Worm (Caenorhabditis elegans) whole organism, dauer: ENCODE data around the gene F58H1.8.

Experiments
- unc-62 ChIP-seq: sonication (generic microtip); optimal IDR thresholded peaks from 2 replicates; lab custom pipeline; 2017; ENCODE audit warnings: missing biosample characterization, missing genetic modification reagents, missing genetic modification characterization

The F58H1.8 gene

DNA sequence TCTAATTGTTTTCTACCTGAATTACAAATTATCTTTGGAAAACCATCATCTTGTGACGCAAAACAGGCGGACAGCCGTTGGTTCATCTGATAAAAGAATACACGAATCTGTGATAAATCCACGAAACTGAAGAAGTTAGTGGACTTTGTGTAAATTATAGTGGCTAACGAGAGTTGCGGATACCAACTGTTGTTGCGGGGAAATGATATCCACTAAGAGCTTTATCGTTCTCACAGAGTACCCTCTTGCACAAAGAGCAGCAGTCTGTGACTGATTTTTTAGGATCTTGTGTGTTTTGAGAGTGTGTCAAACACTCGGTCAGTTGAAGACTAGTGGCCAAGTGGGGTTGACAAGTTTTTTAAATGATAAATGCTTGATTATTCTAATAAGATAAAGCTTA lies 15.3 kb upstream of the F58H1.8 start:
- TF ChIP-seq unc-62: no peak

DNA sequence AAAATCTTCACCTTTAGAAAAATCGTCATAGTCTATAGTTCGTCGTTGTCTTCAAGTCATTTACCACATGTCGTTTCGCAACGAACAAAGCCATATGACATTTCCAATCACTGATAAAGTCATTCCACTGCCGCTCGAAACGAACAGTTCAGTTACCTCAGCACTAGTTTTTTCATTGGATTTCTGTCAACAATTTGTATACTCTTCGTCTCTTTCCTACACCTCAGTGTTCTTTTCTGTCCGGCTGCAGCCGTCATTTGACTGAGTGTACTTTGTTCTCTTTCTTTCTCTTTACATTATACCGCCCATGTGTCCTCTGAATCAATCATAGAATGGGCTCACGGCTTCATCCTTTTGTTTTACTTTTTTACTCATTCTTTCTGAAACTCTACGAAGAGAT lies 13.7 kb upstream of the F58H1.8 start:
- TF ChIP-seq unc-62: no peak

DNA sequence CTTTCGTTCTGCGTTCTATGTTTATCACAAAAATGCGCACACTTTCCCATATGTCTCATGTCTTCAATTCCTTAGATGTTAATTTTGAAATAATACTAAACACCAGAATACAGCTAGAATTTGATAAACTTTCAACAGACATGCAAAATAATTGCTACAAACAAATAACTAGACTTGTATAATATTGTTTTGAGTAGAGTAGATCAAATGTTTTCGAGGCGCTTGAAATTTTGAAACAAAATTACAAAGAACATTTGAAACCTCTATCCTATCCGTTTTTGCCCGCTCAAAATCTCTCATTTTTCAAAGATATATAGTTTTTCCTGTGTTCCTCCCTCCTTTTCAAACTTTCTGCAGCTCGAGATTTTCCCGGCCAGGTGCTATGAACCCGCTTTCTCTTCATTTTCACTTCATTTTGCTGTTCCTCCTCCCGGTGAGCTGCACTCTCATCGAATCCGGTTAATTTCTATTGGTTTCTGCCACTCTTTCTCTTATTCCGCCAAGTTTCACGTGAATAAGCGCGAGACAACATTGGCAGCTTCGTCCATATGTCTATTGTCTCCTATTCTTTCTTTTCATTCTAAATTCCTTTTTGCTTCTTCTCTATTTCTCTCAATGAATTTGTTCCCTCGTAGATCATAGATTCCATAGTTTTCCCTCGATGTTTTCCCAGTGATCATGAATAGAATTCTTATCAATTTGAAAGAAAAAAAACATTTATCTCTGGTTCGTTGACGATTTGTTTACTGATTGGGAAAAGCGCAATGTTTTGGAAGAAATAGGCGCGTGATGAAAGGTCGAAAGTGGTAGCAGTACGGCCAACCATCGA lies 13.0 kb upstream of the F58H1.8 start:
- no peak for TF ChIP-seq unc-62

DNA sequence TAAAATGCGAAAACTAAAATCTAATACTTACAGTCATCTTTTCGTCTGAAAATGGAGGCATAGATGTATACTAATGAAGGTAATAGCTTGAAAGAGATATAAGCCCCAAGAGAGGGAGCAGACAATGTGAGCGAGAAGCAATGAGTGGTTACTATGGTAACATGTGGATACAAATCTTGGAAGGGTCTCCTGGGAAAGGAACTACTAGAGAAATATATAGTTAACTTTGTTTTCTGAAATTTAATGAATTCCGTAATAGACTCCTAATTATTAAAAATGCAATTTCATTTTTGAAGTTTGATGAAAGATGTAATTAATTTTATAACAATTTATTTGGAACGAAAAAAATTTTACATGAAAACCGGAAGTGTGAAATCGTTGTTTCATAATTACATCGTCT lies 7.6 kb upstream of the F58H1.8 start, which contains the start of gene osm-6:
osm-6 (minus strand) TSS at position 101 of the 400 bp plus-strand sequence.
- TF ChIP-seq unc-62: no peak

DNA sequence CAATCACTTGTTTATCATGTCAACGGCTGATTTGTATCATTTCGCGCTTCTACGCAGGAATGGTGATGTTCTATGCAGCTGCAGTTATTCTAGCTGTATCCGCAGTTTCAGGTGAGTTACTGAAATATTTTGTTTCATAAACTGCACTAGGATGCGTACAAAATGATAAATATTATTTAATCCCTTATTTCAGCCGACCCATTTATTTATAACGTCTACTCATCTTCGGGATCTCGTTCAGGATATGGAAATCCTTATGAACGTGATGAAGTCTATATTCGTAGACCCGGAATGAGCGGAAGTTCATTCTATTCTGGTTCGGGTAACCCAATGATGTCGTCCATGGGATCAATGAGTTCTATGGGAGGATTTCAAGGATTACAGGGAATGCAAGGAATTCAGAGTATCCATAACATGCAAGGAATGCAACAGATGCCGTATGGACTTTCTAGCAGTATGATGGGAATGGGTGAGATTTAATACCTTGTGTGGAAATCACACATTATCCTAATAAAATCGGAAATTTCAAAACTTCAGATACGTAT lies 5.8 kb upstream of the F58H1.8 start, which contains the start of gene F58H1.2:
F58H1.2 (plus strand) TSS at position 51 of the 545 bp plus-strand sequence.
- no peak for TF ChIP-seq unc-62

DNA sequence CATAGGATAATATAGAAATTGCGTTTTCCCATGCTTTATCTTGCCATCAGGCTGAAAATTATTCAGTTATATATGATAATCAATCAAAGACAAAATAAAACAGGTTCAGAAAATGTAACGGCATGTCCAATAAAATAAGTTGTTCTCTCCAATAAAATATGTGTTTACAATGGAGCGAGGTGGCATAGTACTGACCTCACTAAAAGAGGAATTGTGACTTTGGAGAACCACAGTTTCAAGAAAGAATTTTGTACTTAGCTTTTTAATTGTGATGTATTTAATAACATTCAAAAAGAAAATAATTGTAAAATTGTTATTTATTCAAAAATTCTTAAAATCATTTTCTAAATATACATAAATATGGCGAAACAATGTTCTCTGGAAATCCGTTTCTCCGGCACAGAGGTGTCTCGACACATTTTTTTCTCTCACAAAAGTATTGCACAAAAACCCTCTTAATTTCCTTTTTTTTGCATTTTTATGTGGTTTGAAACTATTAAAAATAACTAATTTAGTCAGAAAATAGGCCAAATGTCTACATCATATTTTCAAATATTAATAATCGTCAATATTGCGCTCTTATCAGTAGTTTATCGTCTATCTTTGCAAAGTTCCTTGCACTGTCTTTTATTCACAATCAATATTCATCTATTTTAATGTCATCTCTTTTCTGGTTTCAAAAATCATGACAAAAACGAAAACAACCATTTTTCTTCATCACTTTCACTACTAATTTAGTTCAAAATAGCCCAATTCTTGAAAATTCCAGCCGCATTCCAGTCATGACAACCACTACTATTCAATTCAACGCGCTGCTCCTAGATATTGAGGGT lies 1.5 kb upstream of the F58H1.8 start, which contains the start of the genes aman-2 and F58H1.3:
aman-2 (minus strand) TSS at position 51 of the 833 bp plus-strand sequence.
F58H1.3 (plus strand) TSS at position 783 of the 833 bp plus-strand sequence.
- no peak for TF ChIP-seq unc-62

DNA sequence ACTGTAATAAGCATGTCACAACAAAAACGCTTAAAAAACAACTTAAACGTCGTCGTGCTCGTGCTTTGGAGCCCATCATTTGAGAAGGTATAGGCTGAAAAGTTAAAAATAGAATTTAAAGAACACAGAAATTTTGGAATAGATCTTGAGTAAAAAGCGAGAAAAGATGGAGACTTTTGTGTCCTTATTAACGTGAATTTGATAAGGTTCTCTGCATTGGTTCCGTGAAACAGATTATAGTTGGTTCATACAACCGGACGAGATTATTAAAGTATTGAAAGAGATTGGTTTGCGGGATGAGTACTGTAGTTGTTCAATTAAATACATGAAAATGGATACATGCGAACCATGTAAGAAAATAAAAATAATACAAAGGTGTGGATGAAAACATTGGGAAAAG lies 2.8 kb downstream of the F58H1.8 start, which contains the start of gene gpla-1:
gpla-1 (minus strand) TSS at position 101 of the 400 bp plus-strand sequence.
- no peak for TF ChIP-seq unc-62

DNA sequence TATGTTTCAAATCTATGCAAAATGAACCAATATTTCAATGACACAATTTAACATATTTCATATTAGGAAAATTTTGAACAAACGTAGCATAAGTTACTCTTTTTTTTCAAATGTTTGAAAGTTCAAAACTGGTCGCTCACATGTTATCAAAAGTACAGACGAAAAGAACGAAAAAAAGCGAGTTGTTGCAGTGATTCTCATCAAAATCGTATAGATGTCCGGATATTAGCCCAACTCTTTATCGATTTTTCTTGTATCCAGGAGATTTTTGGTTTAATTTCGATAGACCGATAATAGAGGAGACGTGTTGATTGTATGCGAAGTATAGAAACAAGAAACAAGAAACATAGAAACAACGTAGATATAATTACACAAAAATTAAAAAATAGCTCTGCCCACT lies 5.4 kb downstream of the F58H1.8 start:
- TF ChIP-seq unc-62: no peak

DNA sequence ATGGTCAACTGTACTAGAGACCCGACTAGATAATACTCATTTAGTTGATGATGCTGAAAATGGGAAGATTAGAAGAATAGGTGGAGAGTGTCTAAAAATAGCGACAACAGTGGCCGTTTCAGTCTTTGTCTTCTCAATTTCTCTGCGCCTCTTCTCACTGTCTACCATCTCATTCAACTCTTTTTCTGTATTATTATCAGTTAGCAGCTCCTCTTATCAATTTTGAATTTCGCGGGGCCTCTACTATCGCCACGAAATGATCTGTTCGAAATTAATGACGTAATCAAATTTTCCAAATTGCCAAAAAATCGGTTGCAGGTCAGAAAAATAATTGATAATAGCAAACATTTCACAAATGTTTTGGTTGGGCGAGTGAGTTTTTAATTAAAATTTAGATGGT lies 6.7 kb downstream of the F58H1.8 start:
- no peak for TF ChIP-seq unc-62

DNA sequence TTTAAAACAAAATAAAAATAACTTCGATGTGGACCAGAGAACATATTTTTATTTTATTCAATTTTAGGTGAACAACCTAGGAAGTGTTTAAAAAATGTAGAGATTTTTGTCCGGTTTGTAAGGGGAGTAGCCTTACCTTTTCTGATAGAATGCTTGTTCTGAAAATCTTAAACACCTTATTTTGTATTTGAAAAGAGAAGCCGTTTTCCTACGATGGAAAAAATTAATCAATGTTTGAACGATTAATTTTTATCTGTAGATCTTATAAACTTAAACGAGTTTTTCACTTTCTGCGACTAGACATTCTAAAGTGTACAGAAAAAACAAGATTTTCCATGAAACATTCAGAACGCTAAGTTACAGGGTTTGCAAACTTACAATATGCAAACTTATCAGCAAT lies 7.4 kb downstream of the F58H1.8 start, which contains the start of gene F58H1.6:
F58H1.6 (plus strand) TSS at position 301 of the 400 bp plus-strand sequence.
- TF ChIP-seq unc-62: no peak

DNA sequence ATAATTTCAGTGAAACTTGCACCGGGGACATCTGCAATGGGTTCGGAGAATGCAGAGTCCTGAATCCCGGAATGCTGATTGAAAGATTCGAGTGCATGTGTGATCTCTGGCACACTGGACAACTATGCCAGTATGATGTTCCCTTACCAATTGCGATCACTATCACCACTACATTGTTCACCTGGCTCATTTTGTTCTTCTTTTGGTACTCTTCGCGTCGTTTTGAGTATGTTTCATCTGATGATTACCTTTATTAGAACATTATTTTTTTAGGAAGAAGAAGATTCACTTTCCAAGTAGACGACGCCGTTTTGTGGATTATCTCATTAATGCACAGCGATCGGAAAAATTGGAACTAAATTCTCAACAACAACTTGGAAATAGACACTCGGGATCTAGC lies 8.8 kb downstream of the F58H1.8 start:
- no peak for TF ChIP-seq unc-62

DNA sequence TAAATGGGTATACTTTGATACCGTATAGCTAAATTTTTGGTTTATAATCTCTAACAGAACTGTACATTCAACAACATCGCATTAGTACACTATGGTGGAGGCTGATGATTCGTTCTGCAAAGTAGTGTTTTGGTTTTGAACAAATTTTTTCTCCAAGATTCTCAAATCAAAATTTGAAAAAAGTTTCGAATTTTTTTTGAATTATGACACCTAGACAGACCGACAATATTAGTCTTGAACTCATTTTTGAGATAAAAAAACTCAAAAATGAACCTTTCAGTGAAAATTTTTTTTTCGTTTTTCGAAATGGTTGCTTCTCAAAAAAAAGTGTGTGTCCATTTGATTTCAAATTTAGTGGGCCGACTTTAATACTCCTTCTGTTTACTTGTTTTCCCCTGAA lies 10.5 kb downstream of the F58H1.8 start:
- no peak for TF ChIP-seq unc-62

DNA sequence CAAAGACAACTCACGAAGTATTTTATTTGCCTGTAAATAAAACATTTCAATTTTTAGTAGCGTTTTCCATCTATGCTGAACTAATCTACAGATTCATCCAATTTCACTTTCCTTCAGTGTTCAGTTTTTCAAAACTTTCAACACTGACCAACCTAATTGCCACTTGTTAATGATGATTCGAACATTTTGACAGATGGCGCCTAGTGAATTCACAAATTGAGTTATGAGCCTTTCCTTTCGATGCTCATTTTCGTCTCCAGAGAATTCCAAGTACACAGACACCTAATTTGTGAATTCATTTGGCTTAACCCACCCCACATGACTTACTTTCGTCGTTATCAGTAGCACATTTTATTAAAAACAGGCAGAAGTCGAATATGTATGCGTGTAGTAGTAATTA lies 11.9 kb downstream of the F58H1.8 start:
- TF ChIP-seq unc-62: no peak

DNA sequence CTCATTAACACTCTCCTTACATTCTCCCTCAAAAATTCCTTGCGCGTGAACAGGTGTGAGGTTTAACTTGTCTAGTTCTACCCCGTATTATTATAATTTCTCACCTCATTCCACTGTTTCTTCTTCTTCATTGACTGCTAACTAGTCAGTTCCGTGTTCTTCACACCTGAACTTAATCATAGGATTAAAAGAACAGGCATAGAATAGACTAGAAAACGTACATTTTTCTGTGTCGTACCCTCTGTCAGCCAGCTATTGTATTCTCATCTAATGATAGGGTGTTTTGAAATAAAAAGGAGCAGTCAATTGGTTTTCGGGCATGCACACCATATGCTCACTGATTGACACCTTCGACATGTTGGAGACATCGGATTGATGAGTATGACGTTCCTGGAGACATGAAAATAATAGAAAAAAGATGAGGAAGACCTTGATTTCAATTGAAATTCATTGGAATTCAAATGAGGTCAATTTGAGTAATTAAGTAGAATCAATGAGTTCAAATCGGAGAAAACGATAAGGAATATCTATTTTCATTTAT lies 12.5 kb downstream of the F58H1.8 start:
- TF ChIP-seq unc-62: no peak

DNA sequence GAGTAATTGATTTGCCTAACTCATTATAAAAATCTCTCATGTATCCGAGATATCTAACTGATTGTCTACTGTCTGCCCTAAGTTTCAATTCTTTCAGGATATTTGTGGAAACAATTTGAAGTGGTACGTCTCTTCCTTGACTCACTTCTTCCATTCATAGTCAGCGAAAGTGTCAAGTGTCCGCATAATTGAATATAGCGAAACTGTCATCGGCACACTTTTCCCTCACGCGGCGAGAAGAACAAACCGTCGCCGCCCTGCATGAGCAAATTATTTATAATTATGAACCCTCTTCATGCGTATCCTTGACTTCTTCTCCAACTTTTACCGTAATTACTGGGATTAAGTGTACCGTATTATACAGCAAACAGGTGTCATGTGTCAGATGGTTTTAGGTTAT lies 13.6 kb downstream of the F58H1.8 start:
- no peak for TF ChIP-seq unc-62

DNA sequence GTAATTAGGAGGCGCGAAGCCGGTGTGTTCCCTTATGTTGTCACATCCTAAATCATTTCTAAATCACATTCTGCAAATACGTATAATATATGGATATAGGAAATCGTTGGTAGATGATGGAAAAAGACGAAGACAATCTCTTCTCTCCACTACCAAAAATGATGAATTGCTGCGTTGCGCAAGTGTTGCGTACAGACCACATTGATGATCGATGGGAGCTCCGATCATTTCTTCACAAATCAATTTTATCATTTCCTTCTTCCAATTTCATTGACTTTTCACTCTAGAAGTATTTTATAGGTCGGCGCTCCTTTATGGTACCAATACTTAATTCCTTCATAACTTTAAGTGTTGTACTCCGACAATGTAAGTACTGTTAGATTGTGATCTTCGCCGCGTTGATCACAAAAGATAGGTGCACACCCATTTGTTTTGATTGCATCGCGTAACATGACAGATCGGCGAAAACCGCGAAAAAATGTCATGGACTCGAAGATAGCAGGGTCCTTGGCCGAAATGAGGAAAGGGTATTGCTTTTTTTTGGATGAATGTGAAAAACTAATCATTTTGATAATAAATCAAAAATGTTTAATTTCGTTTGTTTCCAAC lies 14.7 kb downstream of the F58H1.8 start:
- TF ChIP-seq unc-62: no peak
